Worm (Caenorhabditis elegans) whole organism, L4 larva: ENCODE measurements around the gene nhr-211.

Experiments used
- F26F4.8 ChIP-seq: fragments of 200-800 bp; sonication (Bioruptor generic); conservative IDR thresholded peaks from 2 replicates; pipeline ENCODE4 v1.3.6; 2022; ENCODE audit warnings: missing genetic modification characterization, missing compliant biosample characterization
- F37D6.2 ChIP-seq: sonication (generic microtip); optimal IDR thresholded peaks from 2 replicates; lab custom pipeline; 2016; ENCODE audit warnings: mild to moderate bottlenecking, missing genetic modification characterization, missing compliant biosample characterization
- F49E8.2 ChIP-seq: sonication (generic microtip); optimal IDR thresholded peaks from 2 replicates; lab custom pipeline; 2016; ENCODE audit warnings: missing compliant biosample characterization, mild to moderate bottlenecking, missing genetic modification characterization, borderline replicate concordance
- R02D3.7 ChIP-seq: fragments of 150-350 bp; sonication (generic microtip); optimal IDR thresholded peaks from 3 replicates; lab custom pipeline; 2014; ENCODE audit warnings: missing biosample characterization, missing genetic modification characterization
- T20F7.1 ChIP-seq: fragments of 200-800 bp; sonication (Bioruptor generic); optimal IDR thresholded peaks from 2 replicates; lab custom pipeline; 2018; ENCODE audit warnings: mild to moderate bottlenecking, missing genetic modification characterization, missing compliant biosample characterization
- Y105C5A.15 ChIP-seq: fragments of 200-800 bp; sonication (Bioruptor generic); IDR thresholded peaks from 2 replicates; pipeline ENCODE4 v1.3.6; 2022; ENCODE audit warnings: missing genetic modification characterization, missing compliant biosample characterization
- ZK337.2 ChIP-seq: fragments of 200-800 bp; sonication (Bioruptor generic); IDR thresholded peaks from 2 replicates; pipeline ENCODE4 v1.3.6; 2022; ENCODE audit warnings: missing genetic modification reagents, missing genetic modification characterization, missing compliant biosample characterization
- ZK546.5 ChIP-seq, 2 experiments: sonication (generic microtip); optimal IDR thresholded peaks; 2 replicates each; lab custom pipeline; 2017; ENCODE audit warnings: missing biosample characterization in 2 of 2, missing genetic modification characterization in 2 of 2
- aha-1 ChIP-seq: fragments of 150-350 bp; peaks from one replicate; lab custom pipeline; 2014; ENCODE audit warnings: missing biosample characterization, missing genetic modification characterization
- ceh-44 ChIP-seq: fragments of 200-800 bp; sonication (Bioruptor generic); IDR thresholded peaks from 2 replicates; pipeline ENCODE4 v1.3.6; 2022; ENCODE audit warnings: missing genetic modification reagents, missing genetic modification characterization, missing compliant biosample characterization
- ceh-82 ChIP-seq: sonication (generic microtip); optimal IDR thresholded peaks from 2 replicates; lab custom pipeline; 2017; ENCODE audit warnings: missing biosample characterization, missing genetic modification characterization
- daf-12 ChIP-seq: fragments of 150-350 bp; optimal IDR thresholded peaks from 2 replicates; lab custom pipeline; 2014; ENCODE audit warnings: missing biosample characterization, missing genetic modification reagents, missing genetic modification characterization
- daf-16 ChIP-seq, 3 experiments: sonication (generic microtip); optimal IDR thresholded peaks; 2 replicates each; lab custom pipeline; 2016 to 2017; ENCODE audit warnings: missing genetic modification characterization in 3 of 3, missing genetic modification reagents in 3 of 3, mild to moderate bottlenecking in 2 of 3, missing compliant biosample characterization in 2 of 3, missing biosample characterization in 1 of 3, moderate library complexity in 1 of 3
- dmd-6 ChIP-seq: fragments of 200-800 bp; sonication (Bioruptor generic); IDR thresholded peaks from 2 replicates; pipeline ENCODE4 v1.3.6; 2022; ENCODE audit warnings: missing genetic modification reagents, missing genetic modification characterization, missing compliant biosample characterization
- dmd-8 ChIP-seq: fragments of 200-800 bp; sonication (Bioruptor generic); IDR thresholded peaks from 2 replicates; pipeline ENCODE4 v1.3.6; 2022; ENCODE audit warnings: missing genetic modification characterization, missing compliant biosample characterization
- dmd-9 ChIP-seq: fragments of 200-800 bp; sonication (Bioruptor generic); IDR thresholded peaks from 2 replicates; pipeline ENCODE4 v1.3.6; 2022; ENCODE audit warnings: missing genetic modification reagents, missing genetic modification characterization, missing compliant biosample characterization
- duxl-1 ChIP-seq: sonication (generic microtip); optimal IDR thresholded peaks from 2 replicates; lab custom pipeline; 2016; ENCODE audit warnings: mild to moderate bottlenecking, missing genetic modification characterization, moderate library complexity, missing compliant biosample characterization; ENCODE audit not compliant: poor library complexity
- dve-1 ChIP-seq: sonication (generic microtip); optimal IDR thresholded peaks from 2 replicates; lab custom pipeline; 2017; ENCODE audit warnings: antibody characterized with exemption, mild to moderate bottlenecking, missing genetic modification characterization, missing compliant biosample characterization; ENCODE audit not compliant: insufficient read depth
- fkh-10 ChIP-seq: fragments of 150-350 bp; optimal IDR thresholded peaks from 2 replicates; lab custom pipeline; 2014; ENCODE audit warnings: missing biosample characterization, missing genetic modification reagents, missing genetic modification characterization
- hlh-11 ChIP-seq: fragments of 200-800 bp; sonication (Bioruptor generic); optimal IDR thresholded peaks from 2 replicates; lab custom pipeline; 2018; ENCODE audit warnings: mild to moderate bottlenecking, missing genetic modification characterization, missing compliant biosample characterization
- lin-1 ChIP-seq: fragments of 200-800 bp; sonication (Bioruptor generic); IDR thresholded peaks from 2 replicates; pipeline ENCODE4 v1.3.6; 2022; ENCODE audit warnings: missing genetic modification reagents, missing genetic modification characterization, missing compliant biosample characterization
- lin-39 ChIP-seq: fragments of 150-350 bp; optimal IDR thresholded peaks from 2 replicates; lab custom pipeline; 2014; ENCODE audit warnings: missing biosample characterization, missing genetic modification reagents, missing genetic modification characterization
- nhr-102 ChIP-seq: sonication (generic microtip); optimal IDR thresholded peaks from 2 replicates; lab custom pipeline; 2016; ENCODE audit warnings: mild to moderate bottlenecking, missing genetic modification characterization, moderate library complexity, missing compliant biosample characterization
- nhr-25 ChIP-seq: sonication (generic microtip); optimal IDR thresholded peaks from 2 replicates; lab custom pipeline; 2017; ENCODE audit warnings: missing genetic modification characterization, mild to moderate bottlenecking, missing compliant biosample characterization, antibody characterized with exemption, moderate library complexity, borderline replicate concordance; ENCODE audit not compliant: insufficient read depth
- nhr-28 ChIP-seq: fragments of 150-350 bp; optimal IDR thresholded peaks from 2 replicates; lab custom pipeline; 2014; ENCODE audit warnings: missing biosample characterization, missing genetic modification characterization
- nhr-48 ChIP-seq: sonication (generic microtip); optimal IDR thresholded peaks from 2 replicates; lab custom pipeline; 2016; ENCODE audit warnings: mild to moderate bottlenecking, missing genetic modification characterization, missing compliant biosample characterization
- nhr-77 ChIP-seq: fragments of 150-350 bp; optimal IDR thresholded peaks from 2 replicates; lab custom pipeline; 2014; ENCODE audit warnings: missing biosample characterization, missing genetic modification characterization
- php-3 ChIP-seq: fragments of 200-800 bp; sonication (Bioruptor generic); IDR thresholded peaks from 2 replicates; pipeline ENCODE4 v1.3.6; 2022; ENCODE audit warnings: missing genetic modification reagents, missing genetic modification characterization, missing compliant biosample characterization
- pqm-1 ChIP-seq: sonication (generic microtip); optimal IDR thresholded peaks from 2 replicates; lab custom pipeline; 2017; ENCODE audit warnings: missing biosample characterization, missing genetic modification characterization
- rbr-2 ChIP-seq: sonication (generic microtip); optimal IDR thresholded peaks from 2 replicates; lab custom pipeline; 2016; ENCODE audit warnings: missing genotype, missing genetic modification characterization, missing compliant biosample characterization
- sdz-12 ChIP-seq: fragments of 200-800 bp; sonication (Bioruptor generic); optimal IDR thresholded peaks from 2 replicates; lab custom pipeline; 2018; ENCODE audit warnings: mild to moderate bottlenecking, missing genetic modification characterization, missing compliant biosample characterization
- set-16 ChIP-seq: fragments of 200-800 bp; sonication (Bioruptor generic); IDR thresholded peaks from 2 replicates; pipeline ENCODE4 v1.3.6; 2022; ENCODE audit warnings: missing genetic modification reagents, missing genetic modification characterization, missing compliant biosample characterization
- snpc-4 ChIP-seq: fragments of 150-350 bp; optimal IDR thresholded peaks from 2 replicates; lab custom pipeline; 2014; ENCODE audit warnings: missing biosample characterization, missing genetic modification characterization
- spr-1 ChIP-seq: sonication (generic microtip); optimal IDR thresholded peaks from 2 replicates; lab custom pipeline; 2016; ENCODE audit warnings: mild to moderate bottlenecking, missing genetic modification characterization, missing compliant biosample characterization
- unc-39 ChIP-seq: sonication (generic microtip); optimal IDR thresholded peaks from 2 replicates; lab custom pipeline; 2017; ENCODE audit warnings: missing biosample characterization, missing genetic modification characterization
- unc-62 ChIP-seq, 3 experiments: fragments of 150-350 bp in 1 of 3; sonication (generic microtip); optimal IDR thresholded peaks in 2 of 3; peaks in 1 of 3; 1 replicate in 1 of 3; 2 replicates in 2 of 3; lab custom pipeline; 2014 to 2017; ENCODE audit warnings: missing biosample characterization in 3 of 3, missing genetic modification characterization in 3 of 3, missing genetic modification reagents in 3 of 3, missing genotype in 1 of 3
- zfp-2 ChIP-seq: sonication (generic microtip); optimal IDR thresholded peaks from 2 replicates; lab custom pipeline; 2016; ENCODE audit warnings: mild to moderate bottlenecking, missing genetic modification characterization, missing compliant biosample characterization

The nhr-211 gene

DNA sequence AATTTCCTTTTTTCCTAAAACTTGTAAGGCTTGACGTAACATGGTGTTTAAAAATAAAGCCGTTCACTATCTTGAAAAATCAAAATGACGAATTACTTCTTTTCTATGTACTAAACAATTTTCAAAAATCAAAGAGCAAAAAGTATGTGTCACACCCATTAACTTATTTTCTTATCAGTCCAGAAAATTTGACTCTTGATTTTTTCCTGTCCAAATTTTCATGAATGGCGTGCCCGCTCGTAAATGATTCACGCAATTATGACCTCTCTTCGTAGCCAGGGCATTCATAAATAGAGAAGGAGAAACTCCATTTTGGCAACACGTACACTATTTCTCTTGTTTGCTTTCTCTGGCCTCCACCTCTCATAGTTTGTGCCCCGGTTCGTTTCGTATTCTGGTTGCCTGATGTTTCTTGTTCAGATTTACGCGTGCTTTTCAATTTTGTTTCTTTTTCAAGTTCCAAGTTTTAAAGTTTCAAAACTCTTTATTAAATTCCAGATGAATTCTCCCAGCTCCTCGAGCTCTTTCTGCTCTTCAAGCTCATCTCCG lies 9.0 kb upstream of the nhr-211 start, which contains the start of gene nhr-55:
nhr-55 (plus strand) TSS at position 499 of the 549 bp plus-strand sequence.
- TF ChIP-seq dve-1 (tag; lab: Kevin White, UChicago), result peak; percentile 36
- no peak for TF ChIP-seq set-16 (GFP tag; lab: Robert Waterston, UW)
- 0 out of 2 replicates have a peak, but pooled peaks have one; percentile 12 for TF ChIP-seq lin-1
- peak; percentile 24 for TF ChIP-seq nhr-77 (tag; lab: Kevin White, UChicago)
- no peak for TF ChIP-seq snpc-4 (tag; lab: Kevin White, UChicago)
- no peak for TF ChIP-seq daf-16 (GFP tag; optimal IDR thresholded peaks at IDR 0.05; lab: Kevin White, UChicago)
- TF ChIP-seq daf-16 (tag; optimal IDR thresholded peaks at IDR 0.05; lab: Kevin White, UChicago), result peak; percentile 63
- TF ChIP-seq dmd-9 (GFP tag; lab: Robert Waterston, UW), result no peak
- peak; percentile 87 for TF ChIP-seq dmd-6 (GFP tag; lab: Robert Waterston, UW)
- TF ChIP-seq pqm-1, result peak; percentile 68
- TF ChIP-seq nhr-28, result peak; percentile 91
- TF ChIP-seq hlh-11 (tag; lab: Kevin White, UChicago), result peak; percentile 50
- TF ChIP-seq, all 104 proteins: peak for 8

DNA sequence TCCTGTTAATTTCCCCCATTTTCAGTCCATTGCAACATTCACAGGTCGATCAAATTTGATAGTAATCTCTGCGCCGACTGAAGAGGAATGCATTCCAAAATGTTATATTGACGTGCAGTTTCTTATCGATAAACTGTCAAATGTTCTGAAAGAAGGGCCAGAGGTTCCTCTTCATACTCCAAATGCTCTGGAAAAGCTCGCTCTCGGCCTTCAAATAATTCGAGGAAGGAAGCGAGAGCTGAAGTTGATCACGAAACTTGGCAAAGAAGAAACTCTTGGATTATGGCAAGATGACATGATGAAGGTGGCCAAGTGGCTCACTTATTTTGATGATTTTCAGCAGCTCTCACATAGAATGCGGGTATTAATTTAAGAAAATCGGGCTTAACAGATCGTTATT lies 7.7 kb upstream of the nhr-211 start:
- TF ChIP-seq sdz-12 (GFP tag; lab: Kevin White, UChicago) (no peak), unc-62 (GFP tag; optimal IDR thresholded peaks at IDR 0.05 in 1 of 2; lab: Kevin White, UChicago) (peak in 1 of 2 experiments; percentile 97), unc-62 (tag; optimal IDR thresholded peaks at IDR 0.05; lab: Kevin White, UChicago) (no peak), lin-39 (no peak), aha-1 (peak; percentile 38), dmd-6 (GFP tag; lab: Robert Waterston, UW) (peak; percentile 60)

DNA sequence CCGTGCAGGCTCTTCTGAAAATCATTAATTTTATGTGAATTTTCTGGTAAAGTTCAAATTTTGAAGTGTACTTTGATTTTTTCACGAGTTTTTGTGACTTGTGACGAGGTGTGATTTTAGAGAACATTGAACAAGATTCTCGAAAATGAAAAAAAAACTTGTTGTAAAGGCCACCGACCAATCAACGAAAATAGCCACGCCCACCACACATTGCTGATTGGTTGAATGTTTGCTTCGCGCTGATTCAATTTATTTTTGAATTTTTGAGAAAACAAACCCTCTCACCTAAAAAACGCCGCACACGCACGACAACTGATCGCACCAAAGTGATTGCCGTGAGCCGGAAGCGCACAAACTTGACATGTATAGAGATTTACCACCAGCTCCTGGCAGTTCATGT lies 3.9 kb upstream of the nhr-211 start:
- TF ChIP-seq ceh-82 (tag; lab: Kevin White, UChicago), result no peak
- TF ChIP-seq dmd-6 (GFP tag; lab: Robert Waterston, UW), result 0 out of 2 replicates have a peak, but pooled peaks have one; percentile 24

DNA sequence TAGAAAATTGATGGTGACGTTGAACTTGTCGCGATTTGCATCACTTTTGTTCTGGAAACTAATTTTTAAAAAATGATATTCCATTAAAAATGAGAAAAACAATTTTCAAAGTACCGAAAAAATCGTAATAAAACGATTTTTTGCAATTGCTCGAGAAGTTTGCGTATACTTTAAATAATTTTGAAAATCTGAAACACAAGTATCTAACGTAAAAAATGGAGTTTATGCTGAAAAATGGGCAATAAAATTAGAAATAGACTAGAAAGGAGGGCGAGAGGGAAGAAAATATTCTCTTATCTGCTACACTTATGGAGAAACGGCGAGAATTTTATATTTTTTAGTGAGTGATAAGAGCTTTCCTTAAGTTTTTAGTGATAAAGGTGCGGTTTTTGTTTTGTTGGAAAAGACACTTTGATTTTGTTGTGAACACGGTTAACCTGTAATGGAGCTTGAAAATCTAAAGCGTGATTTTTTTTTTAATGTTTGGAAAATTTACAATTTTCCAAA lies 3.4 kb upstream of the nhr-211 start, which contains the start of gene nhr-130:
nhr-130 (minus strand) TSS at position 51 of the 507 bp plus-strand sequence.
- TF ChIP-seq php-3 (GFP tag; lab: Robert Waterston, UW) (peak; percentile 80), dve-1 (tag; lab: Kevin White, UChicago) (peak; percentile 65), dmd-6 (GFP tag; lab: Robert Waterston, UW) (peak; percentile 57), spr-1 (tag; lab: Kevin White, UChicago) (no peak), daf-16 (GFP tag; optimal IDR thresholded peaks at IDR 0.05; lab: Kevin White, UChicago) (no peak), daf-16 (tag; optimal IDR thresholded peaks at IDR 0.05; lab: Kevin White, UChicago) (peak; percentile 86), F26F4.8 (no peak), snpc-4 (tag; lab: Kevin White, UChicago) (no peak), F49E8.2 (no peak), duxl-1 (tag; lab: Kevin White, UChicago) (no peak), daf-12 (tag; lab: Kevin White, UChicago) (no peak), F37D6.2 (no peak), pqm-1 (peak; percentile 81), rbr-2 (no peak), nhr-77 (tag; lab: Kevin White, UChicago) (peak; percentile 48), fkh-10 (no peak), unc-39 (tag; lab: Kevin White, UChicago) (no peak), dmd-8 (no peak), ceh-44 (GFP tag; lab: Robert Waterston, UW) (no peak), ZK546.5 (tag; optimal IDR thresholded peaks at IDR 0.05; lab: Kevin White, UChicago) (no peak), Y105C5A.15 (GFP tag; lab: Robert Waterston, UW) (no peak), ZK337.2 (GFP tag; lab: Robert Waterston, UW) (no peak), zfp-2 (tag; lab: Kevin White, UChicago) (no peak), set-16 (GFP tag; lab: Robert Waterston, UW) (no peak), nhr-102 (tag; lab: Kevin White, UChicago) (peak; percentile 1), aha-1 (peak; percentile 46), T20F7.1 (GFP tag; lab: Kevin White, UChicago) (no peak), nhr-28 (peak; percentile 91), nhr-25 (tag; lab: Kevin White, UChicago) (no peak), hlh-11 (tag; lab: Kevin White, UChicago) (peak; percentile 31), nhr-48 (no peak), R02D3.7 (tag; lab: Kevin White, UChicago) (no peak)
